Fruit fly (Drosophila melanogaster): Measurements from ENCODE around the gene CG31668.
A peak's percentile ranks its signal among the peaks of the same experiment; 100 is the strongest.

CG31668 gene

dm6 chr2L:2175090-2175830 is 30.7 kb downstream of the CG31668 start:
- TF ChIP-seq dmrt93B (GFP tag; optimal IDR thresholded peaks at IDR 0.05), result no peak
- TF ChIP-seq Dif (GFP tag; optimal IDR thresholded peaks at IDR 0.05; ENCODE audit: partially characterized antibody), result peak; percentile 76
- peak; percentile 47 for TF ChIP-seq fru (GFP tag; optimal IDR thresholded peaks at IDR 0.05)
- peak in 1 of 2 experiments; percentile 21 for TF ChIP-seq foxo (GFP tag; optimal IDR thresholded peaks at IDR 0.05)
- TF ChIP-seq CG9705 (GFP tag; optimal IDR thresholded peaks at IDR 0.05), result no peak
- TF ChIP-seq woc (GFP tag; optimal IDR thresholded peaks at IDR 0.05), result peak; percentile 29
- no peak for TF ChIP-seq GATAd (GFP tag; optimal IDR thresholded peaks at IDR 0.05)
- no peak for TF ChIP-seq dsf (GFP tag; optimal IDR thresholded peaks at IDR 0.05; ENCODE audit: borderline replicate concordance)
- peak; percentile 47 for TF ChIP-seq ey (GFP tag; optimal IDR thresholded peaks at IDR 0.05)
- no peak for TF ChIP-seq pan (optimal IDR thresholded peaks at IDR 0.05)
- TF ChIP-seq Jra (GFP tag; optimal IDR thresholded peaks at IDR 0.05), result peak; percentile 0
- TF ChIP-seq psq (GFP tag; optimal IDR thresholded peaks at IDR 0.05), result peak; percentile 91
- TF ChIP-seq sage (GFP tag; optimal IDR thresholded peaks at IDR 0.05), result no peak
- TF ChIP-seq Dfd (GFP tag; optimal IDR thresholded peaks at IDR 0.05), result peak; percentile 90
- no peak for TF ChIP-seq N (GFP tag; optimal IDR thresholded peaks at IDR 0.05)
- no peak for TF ChIP-seq Abd-B (GFP tag; optimal IDR thresholded peaks at IDR 0.05)
- TF ChIP-seq lola (GFP tag; optimal IDR thresholded peaks at IDR 0.05), result no peak
- no peak for TF ChIP-seq jim (GFP tag; optimal IDR thresholded peaks at IDR 0.05)
- TF ChIP-seq Myc (optimal IDR thresholded peaks at IDR 0.05), result no peak
- TF ChIP-seq h (GFP tag; optimal IDR thresholded peaks at IDR 0.05), result peak; percentile 28
- peak; percentile 32 for TF ChIP-seq HLH106 (tag; optimal IDR thresholded peaks at IDR 0.05)
- no peak for TF ChIP-seq Mio (GFP tag; optimal IDR thresholded peaks at IDR 0.05)
- TF ChIP-seq br (GFP tag; optimal IDR thresholded peaks at IDR 0.05), result peak; percentile 48
- peak; percentile 42 for TF ChIP-seq Hr83 (GFP tag; optimal IDR thresholded peaks at IDR 0.05; ENCODE audit: poor library complexity, severe bottlenecking)
- TF ChIP-seq tai (GFP tag; optimal IDR thresholded peaks at IDR 0.05), result peak; percentile 24
- no peak for TF ChIP-seq Hr78 (GFP tag; optimal IDR thresholded peaks at IDR 0.05)
- peak; percentile 61 for TF ChIP-seq brk (GFP tag; optimal IDR thresholded peaks at IDR 0.05)
- TF ChIP-seq Rel (GFP tag; optimal IDR thresholded peaks at IDR 0.05), result no peak
- TF ChIP-seq Rel (tag; optimal IDR thresholded peaks at IDR 0.05), result peak; percentile 1
- TF ChIP-seq CrebA (GFP tag; optimal IDR thresholded peaks at IDR 0.05; ENCODE audit: borderline replicate concordance), result no peak
- TF ChIP-seq Hnf4 (GFP tag; optimal IDR thresholded peaks at IDR 0.05), result peak; percentile 41
- TF ChIP-seq usp (GFP tag; optimal IDR thresholded peaks at IDR 0.05), result no peak
- TF ChIP-seq Vsx2 (GFP tag; optimal IDR thresholded peaks at IDR 0.05; ENCODE audit: partially characterized antibody), result peak; percentile 43
- peak; percentile 54 for TF ChIP-seq OdsH (GFP tag; optimal IDR thresholded peaks at IDR 0.05)
- TF ChIP-seq sv (GFP tag; optimal IDR thresholded peaks at IDR 0.05), result no peak
- peak in 1 of 2 experiments; percentile 41 for TF ChIP-seq dl (GFP tag; optimal IDR thresholded peaks at IDR 0.05; ENCODE audit: insufficient read depth in 1 of 2, partially characterized antibody in 2 of 2)
- no peak for TF ChIP-seq CG32264 (GFP tag; optimal IDR thresholded peaks at IDR 0.05)
- peak; percentile 63 for TF ChIP-seq rgr (GFP tag; optimal IDR thresholded peaks at IDR 0.05)
- peak; percentile 37 for TF ChIP-seq Sp1 (GFP tag; optimal IDR thresholded peaks at IDR 0.05)

dm6 chr2L:2173604-2174003 is 32.4 kb downstream of the CG31668 start:
- TF ChIP-seq GATAd (GFP tag; optimal IDR thresholded peaks at IDR 0.05), result no peak

- TF ChIP-seq Dfd (GFP tag; optimal IDR thresholded peaks at IDR 0.05) (peak; percentile 59), h (GFP tag; optimal IDR thresholded peaks at IDR 0.05) (no peak), Vsx2 (GFP tag; optimal IDR thresholded peaks at IDR 0.05; ENCODE audit: partially characterized antibody) (no peak), CrebA (GFP tag; optimal IDR thresholded peaks at IDR 0.05; ENCODE audit: borderline replicate concordance) (no peak), Mio (GFP tag; optimal IDR thresholded peaks at IDR 0.05) (no peak), CG9705 (GFP tag; optimal IDR thresholded peaks at IDR 0.05) (no peak)
Measured at dm6 chr2L:2173191-2173590, 32.8 kb downstream of the CG31668 start.

Data from whole organism, wandering third instar larva.